Worm (Caenorhabditis elegans): ENCODE data around the gene ndnf-1.
A peak's percentile ranks its signal among the peaks of the same experiment; 100 is the strongest.
"Not testable (repeated sequence)": the region's sequence is repeated elsewhere in the genome, so short reads cannot be mapped to it uniquely, and the experiment has no call there.

ndnf-1 gene

ce11 chrIV:3053428-3053827 is 24.7 kb upstream of the ndnf-1 start, which contains the start of gene ivph-3:
TSS of gene ivph-3 (plus strand) at chrIV:3053728.
- TF ChIP-seq Y5F2A.4 (GFP tag; optimal IDR thresholded peaks at IDR 0.05) (no peak), R02D3.7 (tag; optimal IDR thresholded peaks at IDR 0.05) (no peak), F49E8.2 (tag; optimal IDR thresholded peaks at IDR 0.05; ENCODE audit: borderline replicate concordance) (no peak), ceh-44 (GFP tag; IDR thresholded peaks at IDR 0.05) (no peak), Y105C5A.15 (GFP tag; IDR thresholded peaks at IDR 0.05) (no peak), pqm-1 (tag; optimal IDR thresholded peaks at IDR 0.05) (no peak), vab-7 (GFP tag; IDR thresholded peaks at IDR 0.05) (no peak), nhr-237 (tag; optimal IDR thresholded peaks at IDR 0.05) (no peak), skn-1 (tag; optimal IDR thresholded peaks at IDR 0.05) (no peak), nhr-28 (tag; optimal IDR thresholded peaks at IDR 0.05) (no peak), lin-15B (tag; optimal IDR thresholded peaks at IDR 0.05) (no peak), lir-3 (tag; optimal IDR thresholded peaks at IDR 0.05) (no peak)

- peak; percentile 58 for TF ChIP-seq Y5F2A.4 (GFP tag; optimal IDR thresholded peaks at IDR 0.05)
- peak; percentile 97 for TF ChIP-seq ctbp-1 (GFP tag; IDR thresholded peaks at IDR 0.05)
- peak; percentile 90 for TF ChIP-seq spr-1 (tag; optimal IDR thresholded peaks at IDR 0.05)
- peak; percentile 90 for TF ChIP-seq lim-7 (GFP tag; IDR thresholded peaks at IDR 0.05)
- peak; percentile 47 for TF ChIP-seq nhr-6 (tag; optimal IDR thresholded peaks at IDR 0.05)
- peak; percentile 99 for TF ChIP-seq ceh-20 (GFP tag; IDR thresholded peaks at IDR 0.05)
- TF ChIP-seq Y48G9A.11 (GFP tag; IDR thresholded peaks at IDR 0.05) = peak; percentile 96
- peak; percentile 22 for TF ChIP-seq nhr-111 (GFP tag; optimal IDR thresholded peaks at IDR 0.05)
- peak; percentile 98 for TF ChIP-seq lin-1 (GFP tag; IDR thresholded peaks at IDR 0.05)
- peak; percentile 44 for TF ChIP-seq ama-1 (optimal IDR thresholded peaks at IDR 0.05)
- TF ChIP-seq Y75B8A.6 (GFP tag; IDR thresholded peaks at IDR 0.05) = peak; percentile 98
- TF ChIP-seq F44E2.7 (GFP tag; IDR thresholded peaks at IDR 0.05) = peak; percentile 88
- peak; percentile 97 for TF ChIP-seq unc-130 (GFP tag; optimal IDR thresholded peaks at IDR 0.05)
- peak; percentile 35 to 61 for TF ChIP-seq mdl-1 (tag; optimal IDR thresholded peaks at IDR 0.05)
- TF ChIP-seq jun-1 (tag; optimal IDR thresholded peaks at IDR 0.05) = peak; percentile 73
- TF ChIP-seq dmd-6 (GFP tag; IDR thresholded peaks at IDR 0.05) = peak; percentile 98
- TF ChIP-seq hlh-30 (tag; optimal IDR thresholded peaks at IDR 0.05; ENCODE audit: insufficient read depth) = peak; percentile 89
- peak; percentile 81; the same call in 1 of the 2 replicates for TF ChIP-seq zip-11 (GFP tag; IDR thresholded peaks at IDR 0.05)
- peak; percentile 82 for TF ChIP-seq nhr-48 (tag; optimal IDR thresholded peaks at IDR 0.05)
- peak; percentile 92 for TF ChIP-seq nhr-41 (GFP tag; IDR thresholded peaks at IDR 0.05)
- TF ChIP-seq dmd-9 (GFP tag; IDR thresholded peaks at IDR 0.05) = peak; percentile 100
- peak in 1 of 2 experiments; percentile 99 for TF ChIP-seq unc-62 (GFP tag; optimal IDR thresholded peaks at IDR 0.05 in 1 of 2)
- TF ChIP-seq unc-62 (tag; optimal IDR thresholded peaks at IDR 0.05) = not testable (repeated sequence)
- TF ChIP-seq nhr-42 (GFP tag; IDR thresholded peaks at IDR 0.05) = peak; percentile 97
- peak; percentile 98 for TF ChIP-seq egl-43 (GFP tag; IDR thresholded peaks at IDR 0.05)
- peak; percentile 70 for TF ChIP-seq lin-15B (tag; optimal IDR thresholded peaks at IDR 0.05)
- TF ChIP-seq nhr-10 (tag; optimal IDR thresholded peaks at IDR 0.05) = peak; percentile 75
- TF ChIP-seq lsy-2 (tag; optimal IDR thresholded peaks at IDR 0.05) = peak; percentile 98 to 99
- peak; percentile 82 for TF ChIP-seq zfp-2 (tag; optimal IDR thresholded peaks at IDR 0.05)
- peak; percentile 95 for TF ChIP-seq tag-97 (GFP tag; IDR thresholded peaks at IDR 0.05)
- TF ChIP-seq lir-3 (tag; optimal IDR thresholded peaks at IDR 0.05) = peak; percentile 73
- TF ChIP-seq lin-13 (GFP tag; optimal IDR thresholded peaks at IDR 0.05) = peak; percentile 95
- peak; percentile 96 for TF ChIP-seq saeg-2 (GFP tag; IDR thresholded peaks at IDR 0.05)
- peak; percentile 100 for TF ChIP-seq D1046.2 (GFP tag; IDR thresholded peaks at IDR 0.05)
- peak; percentile 92 for TF ChIP-seq dmd-8 (GFP tag; IDR thresholded peaks at IDR 0.05)
- peak; percentile 99 for TF ChIP-seq aha-1 (tag)
- peak; percentile 38 to 75 for TF ChIP-seq daf-16 (GFP tag; optimal IDR thresholded peaks at IDR 0.05)
- peak; percentile 62 for TF ChIP-seq daf-16 (tag; optimal IDR thresholded peaks at IDR 0.05)
- peak; percentile 84 for TF ChIP-seq F49E8.2 (tag; optimal IDR thresholded peaks at IDR 0.05; ENCODE audit: borderline replicate concordance)
- TF ChIP-seq hmg-1.1 (GFP tag; IDR thresholded peaks at IDR 0.05) = peak; percentile 96
These were observed 21.6 kb upstream of the ndnf-1 start, which contains the start of gene eel-1 for ce11 chrIV:3050054-3050990. TSS of gene eel-1 (minus strand) at chrIV:3050104.

Data from whole organism, L4 larva.